Fruit fly (Drosophila melanogaster) whole organism, larva: ENCODE data around the gene Gr85a.

Source experiments
- noc ChIP-seq: fragments of 200-800 bp; sonication (Bioruptor generic); optimal IDR thresholded peaks from 3 replicates; lab custom pipeline; 2019; ENCODE audit warnings: missing biosample characterization, mild to moderate bottlenecking, missing genetic modification characterization, moderate library complexity

Gr85a gene

dm6 chr3R:9952669-9953277 is 43.8 kb downstream of the Gr85a start:
- no peak for TF ChIP-seq noc

- TF ChIP-seq noc: no peak
Observed at dm6 chr3R:9951679-9952078, 44.9 kb downstream of the Gr85a start.

- no peak for TF ChIP-seq noc
Observed at dm6 chr3R:9950984-9951383, 45.6 kb downstream of the Gr85a start.

DNA sequence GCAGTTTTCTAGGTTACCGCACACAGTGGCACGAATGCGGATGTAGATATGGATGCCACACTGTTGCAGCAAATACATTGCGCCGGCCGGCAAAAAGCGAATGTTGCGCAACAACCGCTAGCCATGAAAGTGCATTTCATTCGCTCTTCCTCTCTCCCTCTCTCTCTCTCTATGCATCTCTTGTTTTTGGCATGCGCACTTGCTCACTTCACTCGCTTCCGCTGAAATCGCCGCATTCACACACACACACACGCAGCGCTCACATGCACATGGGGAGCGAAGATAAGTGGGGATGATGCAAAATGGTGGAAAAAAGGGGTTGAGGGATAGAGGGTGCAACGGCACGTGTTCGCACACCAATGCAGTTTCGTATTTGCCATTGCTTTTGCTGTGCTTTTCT is 46.7 kb downstream of the Gr85a start:
- TF ChIP-seq noc: no peak

dm6 chr3R:9946493-9946892 is 50.1 kb downstream of the Gr85a start:
- no peak for TF ChIP-seq noc
